Worm (Caenorhabditis elegans) whole organism, L4 larva: ENCODE measurements around the gene C24B9.3.

Source experiments
- F26F4.8 ChIP-seq: fragments of 200-800 bp; sonication (Bioruptor generic); conservative IDR thresholded peaks from 2 replicates; pipeline ENCODE4 v1.3.6; 2022; ENCODE audit warnings: missing genetic modification characterization, missing compliant biosample characterization
- F37D6.2 ChIP-seq: sonication (generic microtip); optimal IDR thresholded peaks from 2 replicates; lab custom pipeline; 2016; ENCODE audit warnings: mild to moderate bottlenecking, missing genetic modification characterization, missing compliant biosample characterization
- Y75B8A.6 ChIP-seq: fragments of 200-800 bp; sonication (Bioruptor generic); IDR thresholded peaks from 2 replicates; pipeline ENCODE4 v1.3.6; 2022; ENCODE audit warnings: missing genetic modification reagents, missing genetic modification characterization, missing compliant biosample characterization
- ZK337.2 ChIP-seq: fragments of 200-800 bp; sonication (Bioruptor generic); IDR thresholded peaks from 2 replicates; pipeline ENCODE4 v1.3.6; 2022; ENCODE audit warnings: missing genetic modification reagents, missing genetic modification characterization, missing compliant biosample characterization
- aha-1 ChIP-seq: fragments of 150-350 bp; peaks from one replicate; lab custom pipeline; 2014; ENCODE audit warnings: missing biosample characterization, missing genetic modification characterization
- attf-4 ChIP-seq: sonication (generic microtip); optimal IDR thresholded peaks from 3 replicates; lab custom pipeline; 2017; ENCODE audit warnings: missing biosample characterization, missing genetic modification characterization
- ceh-28 ChIP-seq: fragments of 150-350 bp; optimal IDR thresholded peaks from 2 replicates; lab custom pipeline; 2014; ENCODE audit warnings: missing biosample characterization, missing genetic modification reagents, missing genetic modification characterization
- ceh-32 ChIP-seq: sonication (generic microtip); optimal IDR thresholded peaks from 2 replicates; lab custom pipeline; 2016; ENCODE audit warnings: mild to moderate bottlenecking, missing genetic modification characterization, missing compliant biosample characterization; ENCODE audit not compliant: poor library complexity
- ceh-44 ChIP-seq: fragments of 200-800 bp; sonication (Bioruptor generic); IDR thresholded peaks from 2 replicates; pipeline ENCODE4 v1.3.6; 2022; ENCODE audit warnings: missing genetic modification reagents, missing genetic modification characterization, missing compliant biosample characterization
- ceh-82 ChIP-seq: sonication (generic microtip); optimal IDR thresholded peaks from 2 replicates; lab custom pipeline; 2017; ENCODE audit warnings: missing biosample characterization, missing genetic modification characterization
- cey-2 ChIP-seq: sonication (generic microtip); optimal IDR thresholded peaks from 3 replicates; lab custom pipeline; 2017; ENCODE audit warnings: missing genetic modification characterization, mild to moderate bottlenecking, missing compliant biosample characterization, antibody characterized with exemption, borderline replicate concordance; ENCODE audit not compliant: insufficient read depth
- daf-19 ChIP-seq: fragments of 200-800 bp; sonication (Bioruptor generic); conservative IDR thresholded peaks from 2 replicates; pipeline ENCODE4 v1.3.6; 2022; ENCODE audit warnings: missing genetic modification characterization, missing compliant biosample characterization
- dmd-6 ChIP-seq: fragments of 200-800 bp; sonication (Bioruptor generic); IDR thresholded peaks from 2 replicates; pipeline ENCODE4 v1.3.6; 2022; ENCODE audit warnings: missing genetic modification reagents, missing genetic modification characterization, missing compliant biosample characterization
- dpl-1 ChIP-seq: fragments of 150-350 bp; optimal IDR thresholded peaks from 2 replicates; lab custom pipeline; 2014; ENCODE audit warnings: missing biosample characterization, missing genetic modification reagents, missing genetic modification characterization
- duxl-1 ChIP-seq: sonication (generic microtip); optimal IDR thresholded peaks from 2 replicates; lab custom pipeline; 2016; ENCODE audit warnings: mild to moderate bottlenecking, missing genetic modification characterization, moderate library complexity, missing compliant biosample characterization; ENCODE audit not compliant: poor library complexity
- dve-1 ChIP-seq: sonication (generic microtip); optimal IDR thresholded peaks from 2 replicates; lab custom pipeline; 2017; ENCODE audit warnings: antibody characterized with exemption, mild to moderate bottlenecking, missing genetic modification characterization, missing compliant biosample characterization; ENCODE audit not compliant: insufficient read depth
- egl-27 ChIP-seq: sonication (generic microtip); optimal IDR thresholded peaks from 3 replicates; lab custom pipeline; 2017; ENCODE audit warnings: missing biosample characterization, missing genetic modification reagents, missing genetic modification characterization
- fkh-10 ChIP-seq: fragments of 150-350 bp; optimal IDR thresholded peaks from 2 replicates; lab custom pipeline; 2014; ENCODE audit warnings: missing biosample characterization, missing genetic modification reagents, missing genetic modification characterization
- fos-1 ChIP-seq: fragments of 150-350 bp; optimal IDR thresholded peaks from 2 replicates; lab custom pipeline; 2014; ENCODE audit warnings: missing biosample characterization, missing genetic modification characterization
- hif-1 ChIP-seq, 2 experiments: sonication (generic microtip); optimal IDR thresholded peaks; 2 replicates each; lab custom pipeline; 2016 to 2017; ENCODE audit warnings: missing compliant biosample characterization in 2 of 2, missing genetic modification characterization in 2 of 2, missing genetic modification reagents in 2 of 2, missing genotype in 2 of 2, mild to moderate bottlenecking in 1 of 2
- hlh-11 ChIP-seq: fragments of 200-800 bp; sonication (Bioruptor generic); optimal IDR thresholded peaks from 2 replicates; lab custom pipeline; 2018; ENCODE audit warnings: mild to moderate bottlenecking, missing genetic modification characterization, missing compliant biosample characterization
- hlh-30 ChIP-seq: sonication (generic microtip); optimal IDR thresholded peaks from 2 replicates; lab custom pipeline; 2017; ENCODE audit warnings: antibody characterized with exemption, mild to moderate bottlenecking, missing genetic modification characterization, missing compliant biosample characterization; ENCODE audit not compliant: insufficient read depth
- hmg-1.1 ChIP-seq: fragments of 200-800 bp; sonication (Bioruptor generic); IDR thresholded peaks from 2 replicates; pipeline ENCODE4 v1.3.6; 2022; ENCODE audit warnings: missing genetic modification reagents, missing genetic modification characterization, missing compliant biosample characterization
- lin-13 ChIP-seq: fragments of 150-350 bp; optimal IDR thresholded peaks from 2 replicates; lab custom pipeline; 2014; ENCODE audit warnings: missing biosample characterization, missing genetic modification reagents, missing genetic modification characterization
- lin-29 ChIP-seq: fragments of 200-800 bp; sonication (Bioruptor generic); IDR thresholded peaks from 2 replicates; pipeline ENCODE4 v1.3.6; 2022; ENCODE audit warnings: missing genetic modification reagents, missing genetic modification characterization, missing compliant biosample characterization
- lin-38 ChIP-seq: fragments of 200-800 bp; sonication (Bioruptor generic); IDR thresholded peaks from 2 replicates; pipeline ENCODE4 v1.3.6; 2022; ENCODE audit warnings: missing genetic modification reagents, missing genetic modification characterization, missing compliant biosample characterization
- lir-3 ChIP-seq: sonication (generic microtip); optimal IDR thresholded peaks from 2 replicates; lab custom pipeline; 2016; ENCODE audit warnings: mild to moderate bottlenecking, missing genetic modification characterization, missing compliant biosample characterization
- lsy-2 ChIP-seq, 2 experiments: fragments of 150-350 bp in 1 of 2; sonication (generic microtip) in 1 of 2; optimal IDR thresholded peaks; 2 replicates each; lab custom pipeline; 2014 to 2017; ENCODE audit warnings: missing biosample characterization in 2 of 2, missing genetic modification characterization in 2 of 2
- mdl-1 ChIP-seq, 2 experiments: fragments of 150-350 bp in 1 of 2; sonication (generic microtip) in 1 of 2; optimal IDR thresholded peaks; 2 replicates each; lab custom pipeline; 2014 to 2017; ENCODE audit warnings: missing biosample characterization in 2 of 2, missing genetic modification characterization in 2 of 2
- mep-1 ChIP-seq: fragments of 150-350 bp; sonication (generic microtip); optimal IDR thresholded peaks from 3 replicates; lab custom pipeline; 2014; ENCODE audit warnings: missing biosample characterization, missing genetic modification characterization
- nhr-11 ChIP-seq: fragments of 150-350 bp; optimal IDR thresholded peaks from 2 replicates; lab custom pipeline; 2014; ENCODE audit warnings: missing biosample characterization, missing genetic modification characterization
- nhr-111 ChIP-seq: fragments of 200-800 bp; sonication (Bioruptor generic); optimal IDR thresholded peaks from 2 replicates; lab custom pipeline; 2018; ENCODE audit warnings: mild to moderate bottlenecking, missing genetic modification characterization, missing compliant biosample characterization
- nhr-25 ChIP-seq: sonication (generic microtip); optimal IDR thresholded peaks from 2 replicates; lab custom pipeline; 2017; ENCODE audit warnings: missing genetic modification characterization, mild to moderate bottlenecking, missing compliant biosample characterization, antibody characterized with exemption, moderate library complexity, borderline replicate concordance; ENCODE audit not compliant: insufficient read depth
- nhr-28 ChIP-seq: fragments of 150-350 bp; optimal IDR thresholded peaks from 2 replicates; lab custom pipeline; 2014; ENCODE audit warnings: missing biosample characterization, missing genetic modification characterization
- nhr-41 ChIP-seq: fragments of 200-800 bp; sonication (Bioruptor generic); IDR thresholded peaks from 2 replicates; pipeline ENCODE4 v1.3.6; 2022; ENCODE audit warnings: missing genetic modification reagents, missing genetic modification characterization, missing compliant biosample characterization
- nhr-48 ChIP-seq: sonication (generic microtip); optimal IDR thresholded peaks from 2 replicates; lab custom pipeline; 2016; ENCODE audit warnings: mild to moderate bottlenecking, missing genetic modification characterization, missing compliant biosample characterization
- nhr-6 ChIP-seq: fragments of 150-350 bp; optimal IDR thresholded peaks from 2 replicates; lab custom pipeline; 2014; ENCODE audit warnings: missing biosample characterization, missing genetic modification characterization
- nhr-77 ChIP-seq: fragments of 150-350 bp; optimal IDR thresholded peaks from 2 replicates; lab custom pipeline; 2014; ENCODE audit warnings: missing biosample characterization, missing genetic modification characterization
- pha-4 ChIP-seq, 2 experiments: fragments of 150-350 bp in 1 of 2; fragments of 200-800 bp in 1 of 2; sonication (Bioruptor generic) in 1 of 2; IDR thresholded peaks in 1 of 2; optimal IDR thresholded peaks in 1 of 2; 2 replicates each; pipeline versions ENCODE4 v1.3.6 to Lab custom; 2014 to 2022; ENCODE audit warnings: missing genetic modification characterization in 2 of 2, missing genetic modification reagents in 2 of 2, missing biosample characterization in 1 of 2, missing compliant biosample characterization in 1 of 2
- pqm-1 ChIP-seq: sonication (generic microtip); optimal IDR thresholded peaks from 2 replicates; lab custom pipeline; 2017; ENCODE audit warnings: missing biosample characterization, missing genetic modification characterization
- rbr-2 ChIP-seq: sonication (generic microtip); optimal IDR thresholded peaks from 2 replicates; lab custom pipeline; 2016; ENCODE audit warnings: missing genotype, missing genetic modification characterization, missing compliant biosample characterization
- tra-1 ChIP-seq: fragments of 200-800 bp; sonication (Bioruptor generic); IDR thresholded peaks from 2 replicates; pipeline ENCODE4 v1.3.6; 2022; ENCODE audit warnings: missing genetic modification reagents, missing genetic modification characterization, missing compliant biosample characterization
- unc-130 ChIP-seq: sonication (generic microtip); optimal IDR thresholded peaks from 2 replicates; lab custom pipeline; 2016; ENCODE audit warnings: missing genetic modification reagents, missing genetic modification characterization, missing compliant biosample characterization
- unc-39 ChIP-seq: sonication (generic microtip); optimal IDR thresholded peaks from 2 replicates; lab custom pipeline; 2017; ENCODE audit warnings: missing biosample characterization, missing genetic modification characterization
- vab-7 ChIP-seq: fragments of 200-800 bp; sonication (Bioruptor generic); IDR thresholded peaks from 2 replicates; pipeline ENCODE4 v1.3.6; 2022; ENCODE audit warnings: missing genetic modification reagents, missing genetic modification characterization, missing compliant biosample characterization
- zfp-3 ChIP-seq: fragments of 200-800 bp; sonication (Bioruptor generic); conservative IDR thresholded peaks from 2 replicates; pipeline ENCODE4 v1.3.6; 2022; ENCODE audit warnings: missing genetic modification reagents, missing genetic modification characterization, missing compliant biosample characterization
- zip-11 ChIP-seq: fragments of 200-800 bp; sonication (Bioruptor generic); IDR thresholded peaks from 2 replicates; pipeline ENCODE4 v1.3.6; 2022; ENCODE audit warnings: missing genetic modification characterization, missing compliant biosample characterization

C24B9.3 gene

ce11 chrV:2673807-2674206 is 37.6 kb downstream of the C24B9.3 start (continued):
- 0 out of 2 replicates have a peak, but pooled peaks have one; percentile 27 for TF ChIP-seq F26F4.8 (GFP tag; lab: Robert Waterston, UW)
- no peak for TF ChIP-seq zfp-3 (GFP tag; lab: Robert Waterston, UW)
- TF ChIP-seq ceh-28 (tag; lab: Kevin White, UChicago), result no peak
- no peak for TF ChIP-seq duxl-1 (tag; lab: Kevin White, UChicago)
- TF ChIP-seq hmg-1.1 (GFP tag; lab: Robert Waterston, UW), result peak; percentile 55
- no peak for TF ChIP-seq F37D6.2 (tag; lab: Kevin White, UChicago)
- TF ChIP-seq nhr-77 (tag; lab: Kevin White, UChicago), result no peak
- no peak for TF ChIP-seq egl-27 (tag; lab: Kevin White, UChicago)
- TF ChIP-seq nhr-41 (GFP tag; lab: Robert Waterston, UW), result no peak
- no peak for TF ChIP-seq daf-19 (GFP tag; lab: Robert Waterston, UW)
- peak; percentile 49 for TF ChIP-seq lin-13 (GFP tag; lab: Kevin White, UChicago)
- no peak for TF ChIP-seq nhr-48 (tag; lab: Kevin White, UChicago)
- no peak for TF ChIP-seq lir-3 (tag; lab: Kevin White, UChicago)
- TF ChIP-seq nhr-111 (GFP tag; lab: Kevin White, UChicago), result no peak
- TF ChIP-seq nhr-6 (tag; lab: Kevin White, UChicago), result no peak
- TF ChIP-seq dpl-1 (GFP tag; lab: Kevin White, UChicago), result no peak
- no peak for TF ChIP-seq fos-1
- no peak for TF ChIP-seq mdl-1 (tag; optimal IDR thresholded peaks at IDR 0.05; lab: Kevin White, UChicago)
- TF ChIP-seq nhr-25 (tag; lab: Kevin White, UChicago), result no peak
- TF ChIP-seq aha-1 (tag; lab: Kevin White, UChicago), result no peak
- TF ChIP-seq Y75B8A.6 (GFP tag; lab: Robert Waterston, UW), result 0 out of 2 replicates have a peak, but pooled peaks have one; percentile 26
- no peak for TF ChIP-seq ZK337.2 (GFP tag; lab: Robert Waterston, UW)
- TF ChIP-seq hlh-11 (tag; lab: Kevin White, UChicago), result no peak
- no peak for TF ChIP-seq ceh-32 (tag; lab: Kevin White, UChicago)
- TF ChIP-seq pha-4 (GFP tag; IDR thresholded peaks at IDR 0.05; lab: Robert Waterston, UW), result peak; percentile 73
- no peak for TF ChIP-seq pha-4 (tag; optimal IDR thresholded peaks at IDR 0.05; lab: Kevin White, UChicago)
- no peak for TF ChIP-seq ceh-82
- TF ChIP-seq fkh-10 (GFP tag; lab: Kevin White, UChicago), result no peak
- TF ChIP-seq cey-2 (tag; lab: Kevin White, UChicago), result no peak
- no peak for TF ChIP-seq unc-39 (tag; lab: Kevin White, UChicago)

ce11 chrV:2672603-2673002 is 38.8 kb downstream of the C24B9.3 start, which contains the start of gene W02G9.3:
W02G9.3 (plus strand) TSS chrV:2672986.
- TF ChIP-seq mep-1 (tag; lab: Kevin White, UChicago) (peak; percentile 70), attf-4 (tag; lab: Kevin White, UChicago) (no peak), ceh-32 (tag; lab: Kevin White, UChicago) (no peak), fkh-10 (GFP tag; lab: Kevin White, UChicago) (peak; percentile 75), tra-1 (GFP tag; lab: Robert Waterston, UW) (no peak), rbr-2 (tag; lab: Kevin White, UChicago) (peak; percentile 68), hlh-30 (tag; lab: Kevin White, UChicago) (peak; percentile 41), unc-130 (GFP tag; lab: Kevin White, UChicago) (peak; percentile 40), ceh-44 (0 out of 2 replicates have a peak, but pooled peaks have one; percentile 11), hif-1 (tag; optimal IDR thresholded peaks at IDR 0.05; lab: Kevin White, UChicago) (peak in 1 of 2 experiments; percentile 71), zip-11 (GFP tag; lab: Robert Waterston, UW) (no peak), pqm-1 (tag; lab: Kevin White, UChicago) (no peak), vab-7 (GFP tag; lab: Robert Waterston, UW) (peak; percentile 27; the same call in 1 of the 2 replicates), lin-29 (GFP tag; lab: Robert Waterston, UW) (no peak), dve-1 (tag; lab: Kevin White, UChicago) (peak; percentile 83), lin-38 (GFP tag; lab: Robert Waterston, UW) (peak; percentile 97), nhr-11 (peak; percentile 96), nhr-28 (tag; lab: Kevin White, UChicago) (peak; percentile 71), dmd-6 (GFP tag; lab: Robert Waterston, UW) (peak; percentile 24; the same call in 1 of the 2 replicates), pha-4 (GFP tag; IDR thresholded peaks at IDR 0.05; lab: Robert Waterston, UW) (no peak), pha-4 (tag; optimal IDR thresholded peaks at IDR 0.05; lab: Kevin White, UChicago) (peak; percentile 81), lsy-2 (tag; optimal IDR thresholded peaks at IDR 0.05; lab: Kevin White, UChicago) (peak; percentile 10 to 91), dpl-1 (GFP tag; lab: Kevin White, UChicago) (peak; percentile 80), ZK337.2 (GFP tag; lab: Robert Waterston, UW) (0 out of 2 replicates have a peak, but pooled peaks have one; percentile 17)
